ENCODE assay signal across 2 worm cellular contexts in genomic region chrIII:11732056-11732455, ce11.
TF ChIP-seq lines count a peak whose summit lies in the region.

Gene Y41C4A.21 (plus strand): TSS chrIII:11732356.

TF ChIP-seq in whole organism, L4 larva, 104 proteins besides CTCF, POLR2A, EP300 and RAD21:
- TF ChIP-seq skn-1 (tag; optimal IDR thresholded peaks at IDR 0.05; lab: Kevin White, UChicago) = no peak
- 0 out of 2 replicates have a peak, but pooled peaks have one; percentile 4 for TF ChIP-seq set-16 (GFP tag; IDR thresholded peaks at IDR 0.05; lab: Robert Waterston, UW)

TF ChIP-seq in whole organism, young adult, 124 proteins besides CTCF, POLR2A, EP300 and RAD21:
- no peak for TF ChIP-seq snpc-1.1 (tag; optimal IDR thresholded peaks at IDR 0.05; lab: Kevin White, UChicago; ENCODE audit: insufficient read depth)
- 0 out of 2 replicates have a peak, but pooled peaks have one; percentile 19 for TF ChIP-seq zfh-2 (GFP tag; conservative IDR thresholded peaks at IDR 0.05; lab: Robert Waterston, UW)
